Worm (Caenorhabditis elegans) whole organism, dauer: ENCODE measurements around the gene cash-1.

Experiments used
- unc-62 ChIP-seq: sonication (generic microtip); optimal IDR thresholded peaks from 2 replicates; lab custom pipeline; 2017; ENCODE audit warnings: missing biosample characterization, missing genetic modification reagents, missing genetic modification characterization

cash-1 gene

DNA sequence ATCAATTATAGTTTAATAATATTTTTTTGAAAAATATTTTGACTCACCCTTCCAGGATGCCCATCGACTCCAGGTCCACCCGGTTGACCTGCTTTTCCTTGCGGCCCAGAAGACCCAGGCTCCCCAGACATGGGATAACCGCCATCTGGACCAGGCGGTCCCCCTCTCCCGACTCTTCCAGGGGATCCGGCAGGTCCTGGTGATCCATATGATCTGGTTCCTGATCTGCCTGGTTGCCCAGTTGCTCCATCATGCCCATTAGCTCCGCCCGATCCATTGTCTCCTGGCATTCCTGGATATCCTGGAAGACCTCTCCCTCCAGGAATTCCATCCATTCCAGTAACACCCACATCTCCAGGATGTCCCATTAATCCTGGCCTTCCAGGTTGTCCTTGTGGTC, 31.6 kb downstream of the cash-1 start:
- no peak for TF ChIP-seq unc-62 (GFP tag; lab: Kevin White, UChicago)

DNA sequence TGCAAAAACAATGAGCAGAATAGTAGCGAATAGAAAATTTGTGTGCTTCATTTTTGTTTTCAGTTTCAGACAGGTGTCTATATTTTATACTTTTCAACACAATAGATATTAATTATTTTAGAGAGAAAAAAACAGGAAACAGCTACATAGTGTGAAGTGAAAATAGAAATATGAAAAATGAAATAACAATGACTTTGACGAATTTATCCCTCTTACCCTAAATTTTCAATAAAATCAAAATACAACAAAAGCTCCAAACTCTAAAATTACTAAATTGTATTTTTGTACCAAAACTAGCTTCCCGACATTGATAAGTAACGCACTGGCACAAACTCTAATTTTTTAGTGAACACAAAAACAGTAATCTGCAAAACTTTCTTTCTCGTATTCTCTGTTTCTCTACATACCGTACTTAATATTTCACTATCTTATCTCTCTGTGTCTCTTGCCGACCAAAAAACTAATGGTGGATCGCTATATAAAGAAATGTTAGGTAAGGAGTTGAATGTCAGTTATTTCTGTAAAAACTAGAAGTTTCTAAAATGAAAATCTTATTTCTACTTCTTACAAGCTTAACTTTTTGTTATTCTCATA, 33.2 kb downstream of the cash-1 start, which contains the start of the genes col-151 and ugt-1:
Gene col-151, minus strand, starts transcription at position 51 of the 594 bp plus-strand sequence.
Gene ugt-1, plus strand, starts transcription at position 491 of the 594 bp plus-strand sequence.
- no peak for TF ChIP-seq unc-62 (GFP tag; lab: Kevin White, UChicago)

DNA sequence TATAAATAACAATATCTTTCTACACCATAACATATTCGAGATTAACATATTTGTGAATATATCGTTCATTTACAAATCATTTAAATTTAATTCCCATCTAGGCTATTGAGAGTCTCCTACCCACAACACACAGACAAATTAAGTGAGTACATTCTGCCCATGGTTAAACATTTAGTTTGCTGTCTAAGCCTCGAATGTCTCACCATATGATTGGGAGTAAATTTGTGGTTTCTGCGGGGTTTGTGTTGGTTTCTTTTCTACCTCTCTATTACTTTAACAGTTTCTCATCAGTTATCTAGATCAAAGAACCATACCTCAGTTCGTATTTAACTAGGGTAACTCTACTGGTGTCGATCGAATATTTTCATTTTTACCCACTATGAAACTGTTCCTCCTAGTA, 36.4 kb downstream of the cash-1 start, which contains the start of gene ugt-2:
Gene ugt-2, plus strand, starts transcription at position 371 of the 400 bp plus-strand sequence.
- TF ChIP-seq unc-62 (GFP tag; lab: Kevin White, UChicago) = no peak

DNA sequence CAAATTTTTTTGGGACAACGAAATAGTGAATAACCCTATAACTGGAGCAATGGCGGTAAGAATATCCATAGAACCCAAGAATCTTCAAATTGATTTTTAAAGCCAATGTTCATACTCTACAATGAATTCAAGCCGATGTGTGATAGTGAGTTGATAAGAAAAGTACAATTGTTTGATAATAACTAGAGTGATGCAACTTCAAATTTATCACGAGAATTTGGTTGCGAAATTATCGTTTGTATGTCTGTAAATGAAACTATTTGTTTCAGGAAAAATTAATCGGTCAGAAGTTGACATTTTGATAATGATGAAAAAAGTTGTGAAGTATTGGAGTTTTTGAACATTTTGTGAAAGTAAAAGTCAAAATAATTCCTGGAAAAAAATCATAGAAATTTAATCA, 37.2 kb downstream of the cash-1 start:
- TF ChIP-seq unc-62 (GFP tag; lab: Kevin White, UChicago) = no peak

DNA sequence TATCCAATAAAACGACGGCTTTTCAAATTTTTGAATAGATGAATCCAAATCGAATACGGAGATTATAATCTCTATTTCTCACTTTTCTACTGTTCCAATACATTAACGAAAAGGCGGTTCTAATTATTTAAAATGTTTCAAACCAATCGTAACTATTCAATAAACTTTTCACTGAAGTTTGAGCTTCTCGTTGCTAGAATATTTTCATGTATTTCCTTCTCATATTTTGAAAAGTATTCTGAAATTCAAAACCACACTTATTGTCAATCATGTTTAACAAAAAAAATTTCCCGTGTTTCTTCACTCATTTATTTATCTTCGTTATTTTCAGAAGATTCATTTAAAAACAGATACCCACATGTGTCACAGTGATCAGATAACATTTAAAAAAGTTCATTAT, 40.7 kb downstream of the cash-1 start, which contains the start of gene F15H10.8:
Gene F15H10.8, minus strand, starts transcription at position 101 of the 400 bp plus-strand sequence.
- TF ChIP-seq unc-62 (GFP tag; lab: Kevin White, UChicago) = no peak

DNA sequence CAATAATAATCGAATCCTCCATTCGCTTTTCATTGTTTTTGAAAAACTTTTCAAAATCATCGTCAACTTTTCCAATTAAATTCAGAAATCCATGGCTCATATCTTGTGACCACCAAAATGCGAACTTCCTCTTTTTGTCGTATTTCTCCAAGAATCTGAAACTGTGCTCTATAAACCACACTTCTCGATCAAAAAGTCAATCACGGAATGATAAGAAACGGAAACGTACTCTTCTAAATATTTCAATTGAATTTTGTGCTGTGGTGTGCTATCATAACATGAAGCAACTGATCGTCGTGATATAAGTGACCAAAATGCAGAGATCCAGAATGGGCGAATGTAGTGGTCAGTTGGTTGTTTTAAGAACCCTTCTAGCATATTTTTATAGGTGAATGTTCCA, 42.6 kb downstream of the cash-1 start:
- TF ChIP-seq unc-62 (GFP tag; lab: Kevin White, UChicago) = no peak

DNA sequence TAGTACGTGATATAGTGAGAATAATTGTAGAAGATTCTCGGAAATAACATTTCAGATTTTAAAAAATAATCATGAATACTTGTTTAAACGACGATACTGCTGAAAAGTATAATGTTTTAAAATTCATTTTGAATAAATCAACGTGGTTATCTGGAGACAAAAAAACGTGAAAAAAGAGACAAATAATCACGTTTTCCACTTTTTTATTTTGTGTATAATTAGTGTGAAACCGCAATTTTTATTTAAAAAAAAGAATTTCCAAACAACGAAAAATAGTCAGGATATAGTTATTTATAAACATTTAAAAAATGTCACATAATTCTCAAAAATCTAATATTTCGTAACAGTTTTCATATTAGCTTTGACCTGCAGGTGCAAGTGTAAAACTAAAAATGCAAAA, 44.3 kb downstream of the cash-1 start, which contains the start of gene F15H10.7:
Gene F15H10.7, minus strand, starts transcription at position 101 of the 400 bp plus-strand sequence.
- TF ChIP-seq unc-62 (GFP tag; lab: Kevin White, UChicago) = no peak

DNA sequence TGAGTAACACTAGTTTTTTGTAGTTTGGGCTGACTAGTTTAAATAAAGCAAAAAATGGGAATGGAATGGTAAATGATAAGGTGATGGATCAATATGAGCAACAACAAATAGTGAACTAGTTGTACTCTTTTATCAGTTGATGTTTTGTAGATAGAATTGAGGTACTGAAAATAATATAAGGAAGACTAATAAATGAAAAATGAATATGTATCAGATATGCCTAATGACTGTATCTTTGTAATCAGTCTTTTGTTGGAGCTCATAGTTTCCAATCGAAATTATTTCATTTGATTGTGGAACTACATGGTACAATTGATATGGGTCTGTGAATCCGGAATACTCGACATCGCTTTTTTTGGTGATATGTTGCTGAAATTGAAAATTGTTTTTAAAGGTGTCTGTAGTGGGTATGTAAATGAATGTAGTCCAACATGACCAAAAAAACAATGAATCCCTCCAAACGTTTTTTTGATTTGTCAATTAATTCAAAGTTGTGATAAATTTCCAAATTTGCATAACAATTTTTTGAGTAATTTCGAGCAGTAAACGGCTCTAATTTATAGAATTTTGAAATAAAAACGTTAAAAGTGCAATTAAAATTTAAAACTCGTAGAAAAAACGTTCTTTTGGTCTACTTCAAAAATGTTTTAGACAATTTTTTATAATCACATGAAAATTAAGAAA, 48.1 kb downstream of the cash-1 start, which contains the start of gene F15H10.12:
Gene F15H10.12, minus strand, starts transcription at position 51 of the 684 bp plus-strand sequence.
- no peak for TF ChIP-seq unc-62 (GFP tag; lab: Kevin White, UChicago)

DNA sequence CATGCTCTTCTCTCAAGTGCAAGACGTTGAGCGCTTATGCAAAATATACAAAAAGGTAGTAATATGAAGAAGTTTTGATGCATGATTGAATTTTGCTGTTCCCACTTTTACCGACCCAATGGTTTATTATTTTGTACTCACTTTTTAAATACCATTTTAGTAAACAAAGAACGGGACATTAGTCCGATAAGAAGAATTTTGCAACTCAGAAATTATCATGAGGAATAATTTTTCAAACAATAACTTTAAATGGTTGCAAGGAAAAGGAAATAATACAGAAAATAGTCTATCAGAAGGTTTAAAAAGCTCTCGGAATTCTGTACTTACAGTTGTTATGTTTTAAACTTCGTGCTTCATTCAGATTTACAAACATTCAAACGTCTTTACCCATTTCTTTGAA, 52.5 kb downstream of the cash-1 start, which contains the start of gene F15H10.9:
Gene F15H10.9, minus strand, starts transcription at position 101 of the 400 bp plus-strand sequence.
- no peak for TF ChIP-seq unc-62 (GFP tag; lab: Kevin White, UChicago)
